Fruit fly (Drosophila melanogaster) whole organism, embryonic: ENCODE measurements around the gene dmGlut.

Experiments used
- Atf-2 ChIP-seq: fragments of 200-800 bp; sonication (Bioruptor generic); optimal IDR thresholded peaks from 2 replicates; lab custom pipeline; 2016; ENCODE audit warnings: missing biosample characterization, missing genetic modification characterization
- CG10462 ChIP-seq: fragments of 200-800 bp; sonication (Bioruptor generic); optimal IDR thresholded peaks from 2 replicates; lab custom pipeline; 2016; ENCODE audit warnings: missing biosample characterization, missing genetic modification characterization
- CG12219 ChIP-seq: fragments of 200-800 bp; sonication (Bioruptor generic); optimal IDR thresholded peaks from 3 replicates; lab custom pipeline; 2018; ENCODE audit warnings: missing biosample characterization, mild to moderate bottlenecking, missing genetic modification characterization
- CG17802 ChIP-seq: fragments of 200-800 bp; sonication (Bioruptor generic); optimal IDR thresholded peaks from 2 replicates; lab custom pipeline; 2018; ENCODE audit warnings: missing biosample characterization, mild to moderate bottlenecking, missing genetic modification characterization, moderate library complexity
- CG2116 ChIP-seq: fragments of 200-800 bp; sonication (Bioruptor generic); optimal IDR thresholded peaks from 3 replicates; lab custom pipeline; 2018; ENCODE audit warnings: missing biosample characterization, mild to moderate bottlenecking, missing genetic modification characterization
- CG2712 ChIP-seq: fragments of 200-800 bp; optimal IDR thresholded peaks from 3 replicates; lab custom pipeline; 2019; ENCODE audit warnings: missing biosample characterization, mild to moderate bottlenecking, missing genetic modification characterization, moderate library complexity
- CG31365 ChIP-seq: fragments of 200-800 bp; sonication (Bioruptor generic); optimal IDR thresholded peaks from 2 replicates; lab custom pipeline; 2018; ENCODE audit warnings: missing biosample characterization, mild to moderate bottlenecking, missing genetic modification characterization
- CG5180 ChIP-seq: fragments of 200-800 bp; sonication (Bioruptor generic); optimal IDR thresholded peaks from 3 replicates; lab custom pipeline; 2017; ENCODE audit warnings: missing biosample characterization, missing genetic modification characterization, mild to moderate bottlenecking, moderate library complexity, missing genetic modification reagents
- CG6683 ChIP-seq: fragments of 200-800 bp; sonication (Bioruptor generic); optimal IDR thresholded peaks from 2 replicates; lab custom pipeline; 2017; ENCODE audit warnings: missing biosample characterization, mild to moderate bottlenecking, missing genetic modification characterization, missing genetic modification reagents
- CG8478 ChIP-seq: fragments of >200 bp; optimal IDR thresholded peaks from 2 replicates; lab custom pipeline; 2018
- CG8765 ChIP-seq: fragments of 200-800 bp; sonication (Bioruptor generic); IDR thresholded peaks from 2 replicates; pipeline ENCODE4 v1.3.6; 2022; ENCODE audit warnings: missing biosample characterization, missing genetic modification characterization
- CG9817 ChIP-seq: fragments of 200-800 bp; sonication (Bioruptor generic); optimal IDR thresholded peaks from 2 replicates; lab custom pipeline; 2018; ENCODE audit warnings: missing biosample characterization, mild to moderate bottlenecking, missing genetic modification characterization, moderate library complexity
- CTCF ChIP-seq: fragments of 200-800 bp; sonication (Bioruptor generic); optimal IDR thresholded peaks from 2 replicates; lab custom pipeline; 2017; ENCODE audit warnings: missing biosample characterization, mild to moderate bottlenecking, missing genetic modification characterization, moderate library complexity
- Camta ChIP-seq: fragments of 200-800 bp; sonication (Bioruptor generic); optimal IDR thresholded peaks from 2 replicates; lab custom pipeline; 2016; ENCODE audit warnings: missing biosample characterization, missing genetic modification characterization
- Dek ChIP-seq: fragments of 200-800 bp; sonication (Bioruptor generic); optimal IDR thresholded peaks from 3 replicates; lab custom pipeline; 2019; ENCODE audit warnings: missing biosample characterization, mild to moderate bottlenecking, missing genetic modification characterization, moderate library complexity
- Dip3 ChIP-seq: fragments of 200-800 bp; sonication (Bioruptor generic); optimal IDR thresholded peaks from 3 replicates; lab custom pipeline; 2016; ENCODE audit warnings: missing biosample characterization, missing genetic modification characterization
- E2f2 ChIP-seq: fragments of 200-800 bp; sonication (Bioruptor generic); IDR thresholded peaks from 2 replicates; pipeline ENCODE4 v1.3.6; 2022; ENCODE audit warnings: missing biosample characterization, missing genetic modification characterization
- HHEX ChIP-seq: fragments of 200-800 bp; sonication (Bioruptor generic); optimal IDR thresholded peaks from 3 replicates; lab custom pipeline; 2017; ENCODE audit warnings: missing biosample characterization, mild to moderate bottlenecking, missing genetic modification characterization, missing genetic modification reagents
- HLH54F ChIP-seq: fragments of 200-800 bp; sonication (Bioruptor generic); optimal IDR thresholded peaks from 3 replicates; lab custom pipeline; 2016; ENCODE audit warnings: missing biosample characterization, missing genetic modification characterization
- Hey ChIP-seq: fragments of 200-800 bp; sonication (Bioruptor generic); optimal IDR thresholded peaks from 3 replicates; lab custom pipeline; 2018; ENCODE audit warnings: missing biosample characterization, mild to moderate bottlenecking, missing genetic modification characterization
- Hsf ChIP-seq: fragments of 200-800 bp; sonication (Bioruptor generic); optimal IDR thresholded peaks from 3 replicates; lab custom pipeline; 2016; ENCODE audit warnings: missing biosample characterization, missing genetic modification characterization
- Mrtf ChIP-seq: fragments of 200-800 bp; sonication (Bioruptor generic); IDR thresholded peaks from 3 replicates; pipeline ENCODE4 v1.3.6; 2022; ENCODE audit warnings: missing biosample characterization, missing genetic modification characterization
- NC2α ChIP-seq: fragments of 200-800 bp; sonication (Bioruptor generic); optimal IDR thresholded peaks from 2 replicates; lab custom pipeline; 2016; ENCODE audit warnings: missing biosample characterization, missing genetic modification characterization
- PHDP ChIP-seq: fragments of 200-800 bp; sonication (Bioruptor generic); optimal IDR thresholded peaks from 3 replicates; lab custom pipeline; 2018; ENCODE audit warnings: missing biosample characterization, mild to moderate bottlenecking, missing genetic modification characterization, moderate library complexity
- Pdp1 ChIP-seq, 2 experiments: fragments of 200-800 bp; sonication (Bioruptor generic); optimal IDR thresholded peaks; 3 replicates each; lab custom pipeline; 2016; ENCODE audit warnings: missing biosample characterization in 2 of 2, missing genetic modification characterization in 2 of 2, mild to moderate bottlenecking in 1 of 2, moderate library complexity in 1 of 2
- Ravus ChIP-seq: fragments of 200-800 bp; sonication (Bioruptor generic); IDR thresholded peaks from 2 replicates; pipeline ENCODE4 v1.3.6; 2022; ENCODE audit warnings: missing biosample characterization, missing genetic modification characterization
- Sox102F ChIP-seq: fragments of 200-800 bp; sonication (Bioruptor generic); optimal IDR thresholded peaks from 2 replicates; lab custom pipeline; 2018; ENCODE audit warnings: missing biosample characterization, mild to moderate bottlenecking, missing genetic modification characterization, moderate library complexity
- Xrp1 ChIP-seq: fragments of 200-800 bp; sonication (Bioruptor generic); IDR thresholded peaks from 2 replicates; pipeline ENCODE4 v1.3.6; 2022; ENCODE audit warnings: missing biosample characterization, missing genetic modification characterization
- ab ChIP-seq: fragments of 200-800 bp; sonication (Bioruptor generic); optimal IDR thresholded peaks from 2 replicates; lab custom pipeline; 2016; ENCODE audit warnings: missing biosample characterization, missing genetic modification characterization
- ara ChIP-seq: fragments of 200-800 bp; sonication (Bioruptor generic); IDR thresholded peaks from 2 replicates; pipeline ENCODE4 v1.3.6; 2022; ENCODE audit warnings: missing biosample characterization, missing genetic modification characterization
- ash1 ChIP-seq: fragments of 200-800 bp; sonication (Bioruptor generic); optimal IDR thresholded peaks from 2 replicates; lab custom pipeline; 2018; ENCODE audit warnings: missing biosample characterization, mild to moderate bottlenecking, missing genetic modification characterization
- ato ChIP-seq: fragments of 200-800 bp; sonication (Bioruptor generic); IDR thresholded peaks from 2 replicates; pipeline ENCODE4 v1.3.6; 2022; ENCODE audit warnings: missing biosample characterization, missing genetic modification characterization; ENCODE audit not compliant: partially characterized antibody
- bab2 ChIP-seq: fragments of 200-800 bp; sonication (Bioruptor generic); optimal IDR thresholded peaks from 2 replicates; lab custom pipeline; 2016; ENCODE audit warnings: missing biosample characterization, missing genetic modification characterization
- btn ChIP-seq: fragments of 200-800 bp; sonication (Bioruptor generic); optimal IDR thresholded peaks from 2 replicates; lab custom pipeline; 2016; ENCODE audit warnings: missing biosample characterization, missing genetic modification characterization
- cas ChIP-seq: fragments of 200-800 bp; sonication (Bioruptor generic); IDR thresholded peaks from 2 replicates; pipeline ENCODE4 v1.3.6; 2022; ENCODE audit warnings: missing biosample characterization, missing genetic modification characterization
- dati ChIP-seq: fragments of 200-800 bp; sonication (Bioruptor generic); IDR thresholded peaks from 2 replicates; pipeline ENCODE4 v1.3.6; 2022; ENCODE audit warnings: missing biosample characterization, missing genetic modification characterization
- fd3F ChIP-seq: fragments of 200-800 bp; sonication (Bioruptor generic); optimal IDR thresholded peaks from 2 replicates; lab custom pipeline; 2018; ENCODE audit warnings: missing biosample characterization, mild to moderate bottlenecking, missing genetic modification characterization, moderate library complexity
- gcm2 ChIP-seq: fragments of 200-800 bp; sonication (Bioruptor generic); optimal IDR thresholded peaks from 2 replicates; lab custom pipeline; 2016; ENCODE audit warnings: missing biosample characterization, missing genetic modification characterization
- gsb-n ChIP-seq: fragments of 200-800 bp; sonication (Bioruptor generic); optimal IDR thresholded peaks from 3 replicates; lab custom pipeline; 2018; ENCODE audit warnings: missing biosample characterization, mild to moderate bottlenecking, missing genetic modification characterization
- ham ChIP-seq: fragments of 200-800 bp; sonication (Bioruptor generic); IDR thresholded peaks from 2 replicates; pipeline ENCODE4 v1.3.6; 2022; ENCODE audit warnings: missing biosample characterization, missing genetic modification characterization
- luna ChIP-seq: fragments of 200-800 bp; sonication (Bioruptor generic); optimal IDR thresholded peaks from 2 replicates; lab custom pipeline; 2016; ENCODE audit warnings: missing biosample characterization, missing genetic modification characterization
- maf-S ChIP-seq: fragments of 200-800 bp; sonication (Bioruptor generic); optimal IDR thresholded peaks from 2 replicates; lab custom pipeline; 2016; ENCODE audit warnings: missing biosample characterization, missing genetic modification characterization
- nerfin-1 ChIP-seq: fragments of 200-800 bp; sonication (Bioruptor generic); optimal IDR thresholded peaks from 3 replicates; lab custom pipeline; 2019; ENCODE audit warnings: missing biosample characterization, mild to moderate bottlenecking, missing genetic modification characterization, moderate library complexity
- pita ChIP-seq: fragments of 200-800 bp; sonication (Bioruptor generic); optimal IDR thresholded peaks from 2 replicates; lab custom pipeline; 2017; ENCODE audit warnings: missing biosample characterization, mild to moderate bottlenecking, missing genetic modification characterization
- prd ChIP-seq, 3 experiments: fragments of >200 bp in 2 of 3; fragments of 200-800 bp in 1 of 3; sonication (Bioruptor generic) in 1 of 3; optimal IDR thresholded peaks in 2 of 3; IDR thresholded peaks in 1 of 3; 2 replicates in 2 of 3; 3 replicates in 1 of 3; pipeline versions ENCODE4 v1.3.6 to Lab custom; 2017 to 2022; ENCODE audit warnings: missing biosample characterization in 1 of 3, missing genetic modification characterization in 1 of 3
- sens-2 ChIP-seq: fragments of 200-800 bp; sonication (Bioruptor generic); IDR thresholded peaks from 2 replicates; pipeline ENCODE4 v1.3.6; 2022; ENCODE audit warnings: missing biosample characterization, missing genetic modification characterization
- sug ChIP-seq: fragments of 200-800 bp; optimal IDR thresholded peaks from 2 replicates; lab custom pipeline; 2019; ENCODE audit warnings: missing biosample characterization, mild to moderate bottlenecking, missing genetic modification characterization, moderate library complexity
- tgo ChIP-seq: fragments of 200-800 bp; sonication (Bioruptor generic); IDR thresholded peaks from 3 replicates; pipeline ENCODE4 v1.3.6; 2022; ENCODE audit warnings: missing biosample characterization, missing genetic modification characterization
- trh ChIP-seq: fragments of 200-800 bp; sonication (Bioruptor generic); optimal IDR thresholded peaks from 2 replicates; lab custom pipeline; 2016; ENCODE audit warnings: missing biosample characterization, missing genetic modification characterization

The dmGlut gene

dm6 chr2L:12045941-12046855 is 19.0 kb downstream of the dmGlut start, which contains the start of gene CG6770 (continued):
- TF ChIP-seq CTCF (peak; percentile 35), E2f2 (peak; percentile 74; the same call in 1 of the 2 replicates), Dek (tag; lab: Kevin White, UChicago) (peak; percentile 87), Sox102F (GFP tag; lab: Kevin White, UChicago) (peak; percentile 79), tgo (peak; percentile 88), luna (GFP tag; lab: Kevin White, UChicago) (no peak), CG5180 (peak; percentile 64), sug (tag; lab: Kevin White, UChicago) (peak; percentile 78), Camta (peak; percentile 0), trh (peak; percentile 43), Pdp1 (GFP tag; optimal IDR thresholded peaks at IDR 0.05; lab: Kevin White, UChicago) (peak; percentile 7 to 97), Xrp1 (GFP tag; lab: Robert Waterston, UW) (peak; percentile 78), Hey (tag; lab: Kevin White, UChicago) (no peak), prd (optimal IDR thresholded peaks at IDR 0.05; lab: Kevin White, UChicago) (no peak), prd (GFP tag; IDR thresholded peaks at IDR 0.05; lab: Robert Waterston, UW) (peak; percentile 93), CG8765 (GFP tag; lab: Robert Waterston, UW) (0 out of 2 replicates have a peak, but pooled peaks have one; percentile 13), CG17802 (tag; lab: Kevin White, UChicago) (no peak), HHEX (GFP tag; lab: Kevin White, UChicago) (peak; percentile 81), gcm2 (GFP tag; lab: Kevin White, UChicago) (peak; percentile 8), ash1 (GFP tag; lab: Kevin White, UChicago) (peak; percentile 17), CG2712 (peak; percentile 75), ham (GFP tag; lab: Robert Waterston, UW) (no peak), Dip3 (GFP tag; lab: Kevin White, UChicago) (peak; percentile 26), dati (GFP tag; lab: Robert Waterston, UW) (0 out of 2 replicates have a peak, but pooled peaks have one; percentile 29), ara (GFP tag; lab: Robert Waterston, UW) (peak; percentile 62), CG2116 (GFP tag; lab: Kevin White, UChicago) (peak; percentile 53), NC2α (no peak), cas (peak; percentile 60), fd3F (peak; percentile 84), bab2 (GFP tag; lab: Kevin White, UChicago) (peak; percentile 37), ab (GFP tag; lab: Kevin White, UChicago) (no peak), pita (no peak), CG8478 (lab: Kevin White, UChicago) (peak; percentile 21), CG12219 (peak; percentile 58), CG9817 (tag; lab: Kevin White, UChicago) (peak; percentile 73), btn (GFP tag; lab: Kevin White, UChicago) (no peak), CG31365 (peak; percentile 25), nerfin-1 (peak; percentile 36), ato (no peak), PHDP (tag; lab: Kevin White, UChicago) (peak; percentile 93), Hsf (peak; percentile 73), maf-S (peak; percentile 13), HLH54F (GFP tag; lab: Kevin White, UChicago) (peak; percentile 39), Atf-2 (GFP tag; lab: Kevin White, UChicago) (no peak), gsb-n (peak; percentile 45), CG6683 (GFP tag; lab: Kevin White, UChicago) (peak; percentile 78), sens-2 (GFP tag; lab: Robert Waterston, UW) (peak; percentile 53), CG10462 (GFP tag; lab: Kevin White, UChicago) (peak; percentile 14), Mrtf (GFP tag; lab: Robert Waterston, UW) (peak; percentile 79), Ravus (GFP tag; lab: Robert Waterston, UW) (no peak; the same call in 1 of the 2 replicates)
